Fruit fly (Drosophila melanogaster): ENCODE measurements around the gene CG17325.
A peak's percentile ranks its signal among the peaks of the same experiment; 100 is the strongest.

Gene CG17325

dm6 chr2L:18780911-18781545, 31.4 kb upstream of the CG17325 start:
- TF ChIP-seq CG6276 (GFP tag; optimal IDR thresholded peaks at IDR 0.05): no peak
- no peak for TF ChIP-seq Eip93F (GFP tag; optimal IDR thresholded peaks at IDR 0.05)

- TF ChIP-seq CG6854 (GFP tag; optimal IDR thresholded peaks at IDR 0.05): no peak
- TF ChIP-seq CG8632 (GFP tag; optimal IDR thresholded peaks at IDR 0.05): no peak
- TF ChIP-seq CG11762 (GFP tag; optimal IDR thresholded peaks at IDR 0.05; ENCODE audit: insufficient read depth): no peak
- TF ChIP-seq CG11294 (GFP tag; IDR thresholded peaks at IDR 0.05): no peak
- no peak for TF ChIP-seq spab (GFP tag; optimal IDR thresholded peaks at IDR 0.05)
- TF ChIP-seq Blimp-1 (GFP tag; optimal IDR thresholded peaks at IDR 0.05): no peak
- no peak for TF ChIP-seq CG4318 (GFP tag; optimal IDR thresholded peaks at IDR 0.05)
- TF ChIP-seq net (GFP tag; optimal IDR thresholded peaks at IDR 0.05): no peak
- no peak for TF ChIP-seq CG6792 (GFP tag; optimal IDR thresholded peaks at IDR 0.05)
- no peak for TF ChIP-seq CG15336 (GFP tag; IDR thresholded peaks at IDR 0.05)
- no peak for TF ChIP-seq CG1621 (tag; optimal IDR thresholded peaks at IDR 0.05)
- no peak for TF ChIP-seq Sox15 (GFP tag; optimal IDR thresholded peaks at IDR 0.05)
- no peak for TF ChIP-seq Hr38 (GFP tag; optimal IDR thresholded peaks at IDR 0.05)
- no peak for TF ChIP-seq CG3032 (tag; optimal IDR thresholded peaks at IDR 0.05)
- no peak for TF ChIP-seq CG34406 (GFP tag; optimal IDR thresholded peaks at IDR 0.05)
- no peak for TF ChIP-seq Sox14 (GFP tag; optimal IDR thresholded peaks at IDR 0.05)
- TF ChIP-seq salr (GFP tag; optimal IDR thresholded peaks at IDR 0.05): no peak
- no peak for TF ChIP-seq Hr39 (GFP tag; optimal IDR thresholded peaks at IDR 0.05)
- no peak for TF ChIP-seq CG10669 (GFP tag; optimal IDR thresholded peaks at IDR 0.05)
- no peak for TF ChIP-seq topi (GFP tag; optimal IDR thresholded peaks at IDR 0.05)
These were observed 30.1 kb upstream of the CG17325 start for dm6 chr2L:18782212-18782825.

- TF ChIP-seq CG3032 (tag; optimal IDR thresholded peaks at IDR 0.05): no peak
- peak; percentile 11 for TF ChIP-seq fkh (GFP tag; optimal IDR thresholded peaks at IDR 0.05)
These were observed 29.5 kb upstream of the CG17325 start for dm6 chr2L:18782936-18783335.

dm6 chr2L:18783357-18784040, 28.9 kb upstream of the CG17325 start:
- TF ChIP-seq achi (GFP tag; optimal IDR thresholded peaks at IDR 0.05) (no peak), CG7368 (GFP tag; optimal IDR thresholded peaks at IDR 0.05) (peak; percentile 17)

- TF ChIP-seq Sox14 (GFP tag; optimal IDR thresholded peaks at IDR 0.05) (no peak), Smox (GFP tag; optimal IDR thresholded peaks at IDR 0.05) (no peak), fkh (GFP tag; optimal IDR thresholded peaks at IDR 0.05) (peak; percentile 34)
These were observed 27.3 kb upstream of the CG17325 start for dm6 chr2L:18785026-18785600.

dm6 chr2L:18787415-18787989, 24.9 kb upstream of the CG17325 start:
- no peak for TF ChIP-seq CG1621 (tag; optimal IDR thresholded peaks at IDR 0.05)
- TF ChIP-seq lz (GFP tag; optimal IDR thresholded peaks at IDR 0.05): no peak
- TF ChIP-seq CG11902 (GFP tag; optimal IDR thresholded peaks at IDR 0.05): no peak
- TF ChIP-seq Lpt (GFP tag; optimal IDR thresholded peaks at IDR 0.05): no peak
- TF ChIP-seq CG34406 (GFP tag; optimal IDR thresholded peaks at IDR 0.05): no peak
- TF ChIP-seq CG8119 (GFP tag; IDR thresholded peaks at IDR 0.05): no peak
- TF ChIP-seq Smox (GFP tag; optimal IDR thresholded peaks at IDR 0.05): no peak
- no peak for TF ChIP-seq fkh (GFP tag; optimal IDR thresholded peaks at IDR 0.05)
- no peak for TF ChIP-seq CG6854 (GFP tag; optimal IDR thresholded peaks at IDR 0.05)
- no peak for TF ChIP-seq Sox102F (GFP tag; optimal IDR thresholded peaks at IDR 0.05)
- no peak for TF ChIP-seq fd85E (GFP tag; optimal IDR thresholded peaks at IDR 0.05)
- TF ChIP-seq CG8319 (GFP tag; optimal IDR thresholded peaks at IDR 0.05): no peak
- no peak for TF ChIP-seq net (GFP tag; optimal IDR thresholded peaks at IDR 0.05)
- no peak for TF ChIP-seq CG6792 (GFP tag; optimal IDR thresholded peaks at IDR 0.05)

Data from whole organism, prepupa.